Fruit fly (Drosophila melanogaster): ENCODE measurements around the gene CG13398.

The CG13398 gene

dm6 chr2L:8376717-8377116 lies 38.3 kb downstream of the CG13398 start, which contains the start of the genes CG13390 and CG17294 (continued):
- TF ChIP-seq kay (GFP tag; optimal IDR thresholded peaks at IDR 0.05) (peak; percentile 99), hkb (optimal IDR thresholded peaks at IDR 0.05) (no peak), hkb (GFP tag; IDR thresholded peaks at IDR 0.05) (peak; percentile 100), nerfin-1 (tag; optimal IDR thresholded peaks at IDR 0.05) (peak; percentile 99), Camta (GFP tag; optimal IDR thresholded peaks at IDR 0.05) (peak; percentile 96), CG43689 (GFP tag; IDR thresholded peaks at IDR 0.05) (peak; percentile 99), gro (GFP tag; optimal IDR thresholded peaks at IDR 0.05) (peak; percentile 97), CG5180 (GFP tag; optimal IDR thresholded peaks at IDR 0.05) (peak; percentile 94), MTF-1 (GFP tag; optimal IDR thresholded peaks at IDR 0.05; ENCODE audit: borderline replicate concordance) (peak; percentile 99), Rfx (GFP tag; IDR thresholded peaks at IDR 0.05) (peak; percentile 100), Lpt (GFP tag; optimal IDR thresholded peaks at IDR 0.05) (no peak), B-H1 (GFP tag; IDR thresholded peaks at IDR 0.05) (peak; percentile 99), CG2199 (GFP tag; IDR thresholded peaks at IDR 0.05) (peak; percentile 99), CG7928 (GFP tag; optimal IDR thresholded peaks at IDR 0.05) (peak; percentile 87), usp (GFP tag; optimal IDR thresholded peaks at IDR 0.05) (no peak), D19A (tag; optimal IDR thresholded peaks at IDR 0.05) (peak; percentile 98), bcd (GFP tag; optimal IDR thresholded peaks at IDR 0.05) (peak; percentile 99), CG13296 (GFP tag; optimal IDR thresholded peaks at IDR 0.05) (peak; percentile 100), nmo (GFP tag; optimal IDR thresholded peaks at IDR 0.05) (peak; percentile 100), CTCF (GFP tag; optimal IDR thresholded peaks at IDR 0.05) (peak; percentile 79), CG32532 (GFP tag; IDR thresholded peaks at IDR 0.05) (peak; percentile 100), hth (optimal IDR thresholded peaks at IDR 0.05) (no peak), CG4424 (GFP tag; optimal IDR thresholded peaks at IDR 0.05) (peak; percentile 99), PHDP (tag; optimal IDR thresholded peaks at IDR 0.05) (peak; percentile 100), CG2129 (GFP tag; IDR thresholded peaks at IDR 0.05; ENCODE audit: partially characterized antibody) (peak; percentile 51; the same call in 1 of the 2 replicates), en (GFP tag; optimal IDR thresholded peaks at IDR 0.05) (peak; percentile 79), gce (GFP tag; IDR thresholded peaks at IDR 0.05) (peak; percentile 100), CG15011 (GFP tag; optimal IDR thresholded peaks at IDR 0.05) (peak; percentile 99), sisA (GFP tag; IDR thresholded peaks at IDR 0.05) (peak; percentile 100), Vsx1 (GFP tag; optimal IDR thresholded peaks at IDR 0.05) (peak; percentile 98), Abd-B (GFP tag; optimal IDR thresholded peaks at IDR 0.05) (peak; percentile 100), Usf (GFP tag; optimal IDR thresholded peaks at IDR 0.05) (peak; percentile 98), bab2 (GFP tag; optimal IDR thresholded peaks at IDR 0.05) (peak; percentile 96), CG12744 (GFP tag; optimal IDR thresholded peaks at IDR 0.05) (peak; percentile 96), stwl (tag; optimal IDR thresholded peaks at IDR 0.05) (peak; percentile 87), CG7372 (GFP tag; IDR thresholded peaks at IDR 0.05) (peak; percentile 100), chif (GFP tag; optimal IDR thresholded peaks at IDR 0.05) (peak; percentile 87 to 95), CG7963 (GFP tag; IDR thresholded peaks at IDR 0.05; ENCODE audit: partially characterized antibody) (peak; percentile 58), Spps (tag; optimal IDR thresholded peaks at IDR 0.05) (peak; percentile 99), Ada2b (GFP tag; IDR thresholded peaks at IDR 0.05) (peak; percentile 100), CG17568 (GFP tag; optimal IDR thresholded peaks at IDR 0.05) (peak; percentile 99), CG8944 (GFP tag; optimal IDR thresholded peaks at IDR 0.05) (peak; percentile 84), CG32772 (GFP tag; IDR thresholded peaks at IDR 0.05) (peak; percentile 100), CG6654 (GFP tag; optimal IDR thresholded peaks at IDR 0.05) (peak; percentile 93), croc (GFP tag; conservative IDR thresholded peaks at IDR 0.05) (peak; percentile 99), CG10543 (GFP tag; optimal IDR thresholded peaks at IDR 0.05) (peak; percentile 98), Drgx (GFP tag; IDR thresholded peaks at IDR 0.05) (peak; percentile 100), CG6765 (GFP tag; optimal IDR thresholded peaks at IDR 0.05) (peak; percentile 100), Kr (GFP tag; optimal IDR thresholded peaks at IDR 0.05) (peak; percentile 74), CG10209 (GFP tag; optimal IDR thresholded peaks at IDR 0.05) (peak; percentile 99), CG14710 (tag; optimal IDR thresholded peaks at IDR 0.05) (peak; percentile 98), chinmo (GFP tag; IDR thresholded peaks at IDR 0.05; ENCODE audit: partially characterized antibody) (peak; percentile 57; the same call in 1 of the 4 replicates)

Measured in whole organism, embryonic.